Worm (Caenorhabditis elegans) whole organism, late embryonic: ENCODE measurements around the gene puf-7.

ENCODE experiments used
- ceh-34 ChIP-seq: sonication (generic microtip); optimal IDR thresholded peaks from 2 replicates; lab custom pipeline; 2016; ENCODE audit warnings: mild to moderate bottlenecking, missing genetic modification characterization, missing compliant biosample characterization
- eyg-1 ChIP-seq: sonication (generic microtip); optimal IDR thresholded peaks from 2 replicates; lab custom pipeline; 2016; ENCODE audit warnings: missing genotype, missing genetic modification characterization, missing compliant biosample characterization
- hlh-8 ChIP-seq: sonication (generic microtip); optimal IDR thresholded peaks from 2 replicates; lab custom pipeline; 2016; ENCODE audit warnings: missing genotype, missing genetic modification characterization, missing compliant biosample characterization
- nhr-11 ChIP-seq: fragments of 150-350 bp; optimal IDR thresholded peaks from 2 replicates; lab custom pipeline; 2014; ENCODE audit warnings: missing biosample characterization, missing genetic modification characterization
- pat-9 ChIP-seq: fragments of 200-800 bp; sonication (Bioruptor generic); optimal IDR thresholded peaks from 2 replicates; lab custom pipeline; 2018; ENCODE audit warnings: mild to moderate bottlenecking, missing genetic modification characterization, moderate library complexity, missing compliant biosample characterization
- pha-2 ChIP-seq: sonication (generic microtip); optimal IDR thresholded peaks from 2 replicates; lab custom pipeline; 2017; ENCODE audit warnings: mild to moderate bottlenecking, missing genetic modification characterization, missing compliant biosample characterization
- unc-3 ChIP-seq, 2 experiments: fragments of 200-800 bp in 1 of 2; sonication (Bioruptor generic) in 1 of 2; sonication (generic microtip) in 1 of 2; conservative IDR thresholded peaks in 1 of 2; optimal IDR thresholded peaks in 1 of 2; 2 replicates each; pipeline versions ENCODE4 v1.3.6 to Lab custom; 2016 to 2022; ENCODE audit warnings: missing compliant biosample characterization in 2 of 2, missing genetic modification characterization in 2 of 2, missing genetic modification reagents in 1 of 2
- ztf-16 ChIP-seq: sonication (generic microtip); optimal IDR thresholded peaks from 2 replicates; lab custom pipeline; 2017; ENCODE audit warnings: missing genetic modification characterization, missing compliant biosample characterization

Gene puf-7

DNA sequence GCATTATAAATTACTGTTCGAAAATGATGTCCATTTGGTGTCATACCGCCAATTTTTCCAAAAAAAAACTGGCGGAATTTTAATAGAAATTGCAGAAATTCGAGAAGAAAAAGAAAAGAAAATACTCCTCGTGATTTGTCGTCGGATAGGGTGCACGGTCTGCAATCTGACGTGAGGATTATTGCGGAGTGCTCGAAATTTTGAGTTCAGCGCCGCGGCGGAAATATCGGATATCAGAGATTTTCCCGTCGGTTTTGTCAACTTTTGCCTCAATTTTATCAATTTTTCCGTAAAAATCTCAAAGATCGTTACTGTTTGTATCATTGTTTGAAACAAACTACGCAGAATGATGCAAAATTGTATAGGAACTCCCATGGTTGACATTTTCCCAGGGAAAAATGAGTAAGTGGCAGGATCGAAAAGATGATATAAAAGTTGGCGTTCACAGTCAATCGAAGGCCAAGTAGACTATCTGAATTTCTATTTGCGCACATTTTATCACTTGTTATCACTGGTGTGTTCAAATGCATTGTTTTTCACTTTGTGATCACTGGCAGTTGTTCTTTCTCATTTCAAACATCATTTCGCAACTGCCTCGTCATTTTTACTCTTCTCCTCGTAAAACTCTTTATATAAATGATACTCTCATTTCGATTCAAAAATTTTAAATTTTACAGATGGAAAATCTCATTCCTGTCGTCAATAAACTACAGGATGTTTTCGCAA is 51.5 kb downstream of the puf-7 start, which contains the start of the genes fem-1 and drp-1 (continued):
- no peak for TF ChIP-seq pat-9 (tag; lab: Kevin White, UChicago)
- TF ChIP-seq ztf-16: no peak
- TF ChIP-seq pha-2 (tag; lab: Kevin White, UChicago): no peak
- no peak for TF ChIP-seq nhr-11 (tag; lab: Kevin White, UChicago)
- TF ChIP-seq ceh-34 (tag; lab: Kevin White, UChicago): peak; percentile 21
- TF ChIP-seq eyg-1 (tag; lab: Kevin White, UChicago): no peak
- no peak for TF ChIP-seq hlh-8 (tag; lab: Kevin White, UChicago)
- no peak for TF ChIP-seq unc-3 (GFP tag; conservative IDR thresholded peaks at IDR 0.05; lab: Robert Waterston, UW)
- no peak for TF ChIP-seq unc-3 (tag; optimal IDR thresholded peaks at IDR 0.05; lab: Kevin White, UChicago)
